Fruit fly (Drosophila melanogaster): Measurements from ENCODE around the gene Sgs8.
A peak's percentile ranks its signal among the peaks of the same experiment; 100 is the strongest.

Gene Sgs8

dm6 chr3L:11492457-11492856 is 16.7 kb downstream of the Sgs8 start (continued):
- TF ChIP-seq gfzf (GFP tag; optimal IDR thresholded peaks at IDR 0.05) = no peak
- peak; percentile 65 for TF ChIP-seq Med (GFP tag)
- TF ChIP-seq CG3065 (GFP tag; optimal IDR thresholded peaks at IDR 0.05) = no peak
- 0 out of 3 replicates have a peak, but pooled peaks have one; percentile 14 for TF ChIP-seq row (GFP tag; IDR thresholded peaks at IDR 0.05)
- no peak for TF ChIP-seq Usf (GFP tag; optimal IDR thresholded peaks at IDR 0.05)
- peak; percentile 27 for TF ChIP-seq CG11398 (GFP tag; optimal IDR thresholded peaks at IDR 0.05)
- TF ChIP-seq lab (GFP tag; optimal IDR thresholded peaks at IDR 0.05) = no peak
- peak; percentile 17 for TF ChIP-seq sug (tag; optimal IDR thresholded peaks at IDR 0.05)
- TF ChIP-seq CG9727 (GFP tag; optimal IDR thresholded peaks at IDR 0.05) = no peak
- no peak for TF ChIP-seq sr (GFP tag; IDR thresholded peaks at IDR 0.05)
- no peak for TF ChIP-seq nom (GFP tag; optimal IDR thresholded peaks at IDR 0.05)
- TF ChIP-seq gce (GFP tag; IDR thresholded peaks at IDR 0.05) = 0 out of 3 replicates have a peak, but pooled peaks have one; percentile 7
- TF ChIP-seq CG7357 (GFP tag; IDR thresholded peaks at IDR 0.05) = no peak
- no peak for TF ChIP-seq Deaf1 (tag; optimal IDR thresholded peaks at IDR 0.05)
- no peak for TF ChIP-seq CG2875 (GFP tag; optimal IDR thresholded peaks at IDR 0.05)
- peak; percentile 9 for TF ChIP-seq repo (GFP tag; optimal IDR thresholded peaks at IDR 0.05)
- no peak for TF ChIP-seq Nf-YA (GFP tag; IDR thresholded peaks at IDR 0.05)
- TF ChIP-seq CG30403 (GFP tag; optimal IDR thresholded peaks at IDR 0.05) = no peak
- peak; percentile 73; the same call in 1 of the 2 replicates for TF ChIP-seq crol (GFP tag; IDR thresholded peaks at IDR 0.05)
- no peak for TF ChIP-seq CG13775 (GFP tag; optimal IDR thresholded peaks at IDR 0.05)
- TF ChIP-seq CG4424 (GFP tag; optimal IDR thresholded peaks at IDR 0.05) = no peak
- TF ChIP-seq ERR (GFP tag; optimal IDR thresholded peaks at IDR 0.05) = no peak
- TF ChIP-seq bab2 (GFP tag; optimal IDR thresholded peaks at IDR 0.05) = no peak
- no peak for TF ChIP-seq CG10462 (GFP tag; optimal IDR thresholded peaks at IDR 0.05)
- TF ChIP-seq Hmr (GFP tag; optimal IDR thresholded peaks at IDR 0.05) = no peak
- TF ChIP-seq fu2 (GFP tag; optimal IDR thresholded peaks at IDR 0.05) = no peak
- no peak for TF ChIP-seq CG10209 (GFP tag; optimal IDR thresholded peaks at IDR 0.05)
- TF ChIP-seq abd-A (tag; optimal IDR thresholded peaks at IDR 0.05) = peak; percentile 27
- TF ChIP-seq pfk (GFP tag; optimal IDR thresholded peaks at IDR 0.05) = no peak
- no peak for TF ChIP-seq CG10274 (GFP tag; optimal IDR thresholded peaks at IDR 0.05)
- 0 out of 2 replicates have a peak, but pooled peaks have one; percentile 27 for TF ChIP-seq rib (GFP tag; IDR thresholded peaks at IDR 0.05)
- TF ChIP-seq Bteb2 (GFP tag; optimal IDR thresholded peaks at IDR 0.05) = no peak
- TF ChIP-seq CG11560 (tag; IDR thresholded peaks at IDR 0.05) = no peak
- TF ChIP-seq pnt (GFP tag; optimal IDR thresholded peaks at IDR 0.05) = no peak
- TF ChIP-seq psq (GFP tag; optimal IDR thresholded peaks at IDR 0.05) = no peak
- no peak for TF ChIP-seq CG12104 (GFP tag; optimal IDR thresholded peaks at IDR 0.05)
- TF ChIP-seq CG5245 (GFP tag; optimal IDR thresholded peaks at IDR 0.05) = no peak
- no peak for TF ChIP-seq dan (GFP tag; IDR thresholded peaks at IDR 0.05)
- TF ChIP-seq CG16779 (GFP tag; IDR thresholded peaks at IDR 0.05) = no peak
- TF ChIP-seq CG8765 (GFP tag; IDR thresholded peaks at IDR 0.05) = no peak
- TF ChIP-seq hbn (GFP tag; IDR thresholded peaks at IDR 0.05; ENCODE audit: partially characterized antibody) = no peak
- no peak for TF ChIP-seq nmo (GFP tag; optimal IDR thresholded peaks at IDR 0.05)
- no peak for TF ChIP-seq zf30C (GFP tag; optimal IDR thresholded peaks at IDR 0.05)
- TF ChIP-seq CG9437 (GFP tag; optimal IDR thresholded peaks at IDR 0.05) = no peak
- TF ChIP-seq kni (GFP tag; optimal IDR thresholded peaks at IDR 0.05) = no peak
- no peak for TF ChIP-seq CG6813 (GFP tag; optimal IDR thresholded peaks at IDR 0.05)
- TF ChIP-seq slou (GFP tag; optimal IDR thresholded peaks at IDR 0.05) = no peak
- no peak for TF ChIP-seq CG9876 (GFP tag; optimal IDR thresholded peaks at IDR 0.05)
- no peak for TF ChIP-seq CG6689 (GFP tag; IDR thresholded peaks at IDR 0.05)
- no peak for TF ChIP-seq peb (GFP tag; IDR thresholded peaks at IDR 0.05)
- no peak for TF ChIP-seq CG14710 (tag; optimal IDR thresholded peaks at IDR 0.05)
- no peak for TF ChIP-seq B-H1 (GFP tag; IDR thresholded peaks at IDR 0.05)
